Fruit fly (Drosophila melanogaster) whole organism, embryonic: ENCODE results near the gene Pka-C2.

ENCODE experiments used
- Bdp1 ChIP-seq: fragments of 200-800 bp; sonication (Bioruptor generic); optimal IDR thresholded peaks from 3 replicates; lab custom pipeline; 2016; ENCODE audit warnings: missing biosample characterization, missing genetic modification characterization
- CG11085 ChIP-seq: fragments of 200-800 bp; sonication (Bioruptor generic); IDR thresholded peaks from 2 replicates; pipeline ENCODE4 v1.3.6; 2022; ENCODE audit warnings: missing biosample characterization, missing genetic modification characterization
- CG11398 ChIP-seq: fragments of 200-800 bp; sonication (Bioruptor generic); optimal IDR thresholded peaks from 2 replicates; lab custom pipeline; 2016; ENCODE audit warnings: missing biosample characterization, missing genetic modification characterization
- CG12155 ChIP-seq: fragments of 200-800 bp; sonication (Bioruptor generic); optimal IDR thresholded peaks from 3 replicates; lab custom pipeline; 2016; ENCODE audit warnings: missing biosample characterization, missing genetic modification characterization
- CG15514 ChIP-seq: fragments of 200-800 bp; sonication (Bioruptor generic); optimal IDR thresholded peaks from 3 replicates; lab custom pipeline; 2017; ENCODE audit warnings: missing biosample characterization, missing genetic modification characterization, mild to moderate bottlenecking, moderate library complexity, missing genetic modification reagents
- CG16779 ChIP-seq: fragments of 200-800 bp; sonication (Bioruptor generic); IDR thresholded peaks from 2 replicates; pipeline ENCODE4 v1.3.6; 2022; ENCODE audit warnings: missing biosample characterization, missing genetic modification characterization
- CG16815 ChIP-seq: fragments of 200-800 bp; sonication (Bioruptor generic); optimal IDR thresholded peaks from 3 replicates; lab custom pipeline; 2017; ENCODE audit warnings: missing biosample characterization, mild to moderate bottlenecking, missing genetic modification characterization
- CG17359 ChIP-seq: fragments of 200-800 bp; sonication (Bioruptor generic); optimal IDR thresholded peaks from 3 replicates; lab custom pipeline; 2018; ENCODE audit warnings: missing biosample characterization, mild to moderate bottlenecking, missing genetic modification characterization, moderate library complexity
- CG17361 ChIP-seq: fragments of 200-800 bp; sonication (Bioruptor generic); IDR thresholded peaks from 3 replicates; pipeline ENCODE4 v1.3.6; 2022; ENCODE audit warnings: missing biosample characterization, missing genetic modification characterization
- CG17385 ChIP-seq: fragments of 200-800 bp; sonication (Bioruptor generic); optimal IDR thresholded peaks from 3 replicates; lab custom pipeline; 2018; ENCODE audit warnings: missing biosample characterization, mild to moderate bottlenecking, missing genetic modification characterization
- CG17829 ChIP-seq: fragments of 200-800 bp; optimal IDR thresholded peaks from 2 replicates; lab custom pipeline; 2019; ENCODE audit warnings: missing biosample characterization, mild to moderate bottlenecking, missing genetic modification characterization, moderate library complexity
- CG18262 ChIP-seq: fragments of 200-800 bp; optimal IDR thresholded peaks from 3 replicates; lab custom pipeline; 2019; ENCODE audit warnings: missing biosample characterization, mild to moderate bottlenecking, missing genetic modification characterization, moderate library complexity
- CG18619 ChIP-seq: fragments of 200-800 bp; sonication (Bioruptor generic); optimal IDR thresholded peaks from 3 replicates; lab custom pipeline; 2017; ENCODE audit warnings: missing biosample characterization, mild to moderate bottlenecking, missing genetic modification characterization
- CG2129 ChIP-seq: fragments of 200-800 bp; sonication (Bioruptor generic); IDR thresholded peaks from 2 replicates; pipeline ENCODE4 v1.3.6; 2022; ENCODE audit warnings: missing biosample characterization, missing genetic modification characterization; ENCODE audit not compliant: partially characterized antibody
- CG2889 ChIP-seq: fragments of 200-800 bp; sonication (Bioruptor generic); IDR thresholded peaks from 3 replicates; pipeline ENCODE4 v1.3.6; 2022; ENCODE audit warnings: missing biosample characterization, missing genetic modification characterization
- CG32532 ChIP-seq: fragments of 200-800 bp; sonication (Bioruptor generic); IDR thresholded peaks from 2 replicates; pipeline ENCODE4 v1.3.6; 2022; ENCODE audit warnings: missing biosample characterization, missing genetic modification characterization
- CG3838 ChIP-seq: fragments of 200-800 bp; sonication (Bioruptor generic); optimal IDR thresholded peaks from 3 replicates; lab custom pipeline; 2016; ENCODE audit warnings: missing biosample characterization, missing genetic modification characterization
- CG42726 ChIP-seq: fragments of 200-800 bp; sonication (Bioruptor generic); IDR thresholded peaks from 2 replicates; pipeline ENCODE4 v1.3.6; 2022; ENCODE audit warnings: missing biosample characterization, missing genetic modification characterization; ENCODE audit not compliant: partially characterized antibody
- CG4328 ChIP-seq: fragments of 200-800 bp; sonication (Bioruptor generic); optimal IDR thresholded peaks from 3 replicates; lab custom pipeline; 2017; ENCODE audit warnings: missing biosample characterization, missing genetic modification reagents, missing genetic modification characterization
- CG4820 ChIP-seq: fragments of 200-800 bp; sonication (Bioruptor generic); optimal IDR thresholded peaks from 3 replicates; lab custom pipeline; 2016; ENCODE audit warnings: missing biosample characterization, missing genetic modification characterization
- CG6813 ChIP-seq: fragments of 200-800 bp; sonication (Bioruptor generic); optimal IDR thresholded peaks from 2 replicates; lab custom pipeline; 2017; ENCODE audit warnings: missing biosample characterization, missing genetic modification characterization, mild to moderate bottlenecking, moderate library complexity, missing genetic modification reagents
- CG8359 ChIP-seq: fragments of 200-800 bp; sonication (Bioruptor generic); optimal IDR thresholded peaks from 2 replicates; lab custom pipeline; 2017; ENCODE audit warnings: missing biosample characterization, mild to moderate bottlenecking, missing genetic modification characterization, borderline replicate concordance
- CkIIα-i1 ChIP-seq: fragments of 200-800 bp; sonication (Bioruptor generic); IDR thresholded peaks from 2 replicates; pipeline ENCODE4 v1.3.6; 2022; ENCODE audit warnings: missing biosample characterization, missing genetic modification characterization
- CrebB ChIP-seq: fragments of 200-800 bp; sonication (Bioruptor generic); optimal IDR thresholded peaks from 3 replicates; lab custom pipeline; 2018; ENCODE audit warnings: missing biosample characterization, mild to moderate bottlenecking, missing genetic modification characterization
- D19B ChIP-seq: fragments of 200-800 bp; sonication (Bioruptor generic); optimal IDR thresholded peaks from 2 replicates; lab custom pipeline; 2017; ENCODE audit warnings: missing biosample characterization, mild to moderate bottlenecking, missing genetic modification characterization
- ERR ChIP-seq: fragments of 200-800 bp; sonication (Bioruptor generic); optimal IDR thresholded peaks from 2 replicates; lab custom pipeline; 2016; ENCODE audit warnings: missing biosample characterization, missing genetic modification characterization
- Fer1 ChIP-seq: fragments of 200-800 bp; sonication (Bioruptor generic); optimal IDR thresholded peaks from 2 replicates; lab custom pipeline; 2017; ENCODE audit warnings: missing biosample characterization, mild to moderate bottlenecking, missing genetic modification characterization
- Hey ChIP-seq: fragments of 200-800 bp; sonication (Bioruptor generic); optimal IDR thresholded peaks from 3 replicates; lab custom pipeline; 2018; ENCODE audit warnings: missing biosample characterization, mild to moderate bottlenecking, missing genetic modification characterization
- Jarid2 ChIP-seq: fragments of 200-800 bp; sonication (Bioruptor generic); optimal IDR thresholded peaks from 3 replicates; lab custom pipeline; 2017; ENCODE audit warnings: mild to moderate bottlenecking, missing biosample characterization, missing genetic modification reagents, missing genetic modification characterization
- Pdp1 ChIP-seq, 2 experiments: fragments of 200-800 bp; sonication (Bioruptor generic); optimal IDR thresholded peaks; 3 replicates each; lab custom pipeline; 2016; ENCODE audit warnings: missing biosample characterization in 2 of 2, missing genetic modification characterization in 2 of 2, mild to moderate bottlenecking in 1 of 2, moderate library complexity in 1 of 2
- Sry-β ChIP-seq: fragments of 200-800 bp; sonication (Bioruptor generic); optimal IDR thresholded peaks from 2 replicates; lab custom pipeline; 2018; ENCODE audit warnings: missing biosample characterization, mild to moderate bottlenecking, missing genetic modification characterization, moderate library complexity
- ab ChIP-seq: fragments of 200-800 bp; sonication (Bioruptor generic); optimal IDR thresholded peaks from 2 replicates; lab custom pipeline; 2016; ENCODE audit warnings: missing biosample characterization, missing genetic modification characterization
- abd-A ChIP-seq: fragments of 200-800 bp; sonication (Bioruptor generic); optimal IDR thresholded peaks from 3 replicates; lab custom pipeline; 2019; ENCODE audit warnings: missing biosample characterization, mild to moderate bottlenecking, missing genetic modification characterization, moderate library complexity
- al ChIP-seq: fragments of 200-800 bp; sonication (Bioruptor generic); IDR thresholded peaks from 2 replicates; pipeline ENCODE4 v1.3.6; 2022; ENCODE audit warnings: missing biosample characterization, missing genetic modification characterization
- amos ChIP-seq: fragments of 200-800 bp; sonication (Bioruptor generic); IDR thresholded peaks from 2 replicates; pipeline ENCODE4 v1.3.6; 2022; ENCODE audit warnings: missing biosample characterization, missing genetic modification characterization; ENCODE audit not compliant: partially characterized antibody
- ase ChIP-seq: fragments of 200-800 bp; sonication (Bioruptor generic); IDR thresholded peaks from 3 replicates; pipeline ENCODE4 v1.3.6; 2022; ENCODE audit warnings: missing biosample characterization, missing genetic modification characterization
- corto ChIP-seq: fragments of 200-800 bp; sonication (Bioruptor generic); optimal IDR thresholded peaks from 2 replicates; lab custom pipeline; 2016; ENCODE audit warnings: missing biosample characterization, mild to moderate bottlenecking, missing genetic modification characterization, moderate library complexity
- dmrt99B ChIP-seq: fragments of 200-800 bp; sonication (Bioruptor generic); optimal IDR thresholded peaks from 2 replicates; lab custom pipeline; 2018; ENCODE audit warnings: missing biosample characterization, mild to moderate bottlenecking, missing genetic modification characterization, moderate library complexity
- fd102C ChIP-seq: fragments of 200-800 bp; sonication (Bioruptor generic); optimal IDR thresholded peaks from 2 replicates; lab custom pipeline; 2018; ENCODE audit warnings: missing biosample characterization, mild to moderate bottlenecking, missing genetic modification characterization, moderate library complexity
- inv ChIP-seq: fragments of 200-800 bp; sonication (Bioruptor generic); IDR thresholded peaks from 2 replicates; pipeline ENCODE4 v1.3.6; 2022; ENCODE audit warnings: missing biosample characterization, missing genetic modification characterization; ENCODE audit not compliant: partially characterized antibody
- otp ChIP-seq: fragments of 200-800 bp; sonication (Bioruptor generic); IDR thresholded peaks from 3 replicates; pipeline ENCODE4, ENCODE4 v1.3.6; 2022; ENCODE audit warnings: missing biosample characterization, missing genetic modification characterization
- pita ChIP-seq: fragments of 200-800 bp; sonication (Bioruptor generic); optimal IDR thresholded peaks from 2 replicates; lab custom pipeline; 2017; ENCODE audit warnings: missing biosample characterization, mild to moderate bottlenecking, missing genetic modification characterization
- prd ChIP-seq, 3 experiments: fragments of >200 bp in 2 of 3; fragments of 200-800 bp in 1 of 3; sonication (Bioruptor generic) in 1 of 3; optimal IDR thresholded peaks in 2 of 3; IDR thresholded peaks in 1 of 3; 2 replicates in 2 of 3; 3 replicates in 1 of 3; pipeline versions ENCODE4 v1.3.6 to Lab custom; 2017 to 2022; ENCODE audit warnings: missing biosample characterization in 1 of 3, missing genetic modification characterization in 1 of 3
- pum ChIP-seq: fragments of 200-800 bp; sonication (Bioruptor generic); optimal IDR thresholded peaks from 2 replicates; lab custom pipeline; 2016; ENCODE audit warnings: missing biosample characterization, missing genetic modification characterization
- pzg ChIP-seq: fragments of 200-800 bp; sonication (Bioruptor generic); optimal IDR thresholded peaks from 3 replicates; lab custom pipeline; 2018; ENCODE audit warnings: missing biosample characterization, mild to moderate bottlenecking, missing genetic modification characterization, moderate library complexity
- run ChIP-seq: fragments of 200-800 bp; sonication (Bioruptor generic); optimal IDR thresholded peaks from 3 replicates; lab custom pipeline; 2018; ENCODE audit warnings: missing biosample characterization, mild to moderate bottlenecking, missing genetic modification characterization
- sna ChIP-seq: fragments of 200-800 bp; sonication (Bioruptor generic); IDR thresholded peaks from 2 replicates; pipeline ENCODE4 v1.3.6; 2022; ENCODE audit warnings: missing biosample characterization, missing genetic modification characterization; ENCODE audit not compliant: partially characterized antibody
- sug ChIP-seq: fragments of 200-800 bp; optimal IDR thresholded peaks from 2 replicates; lab custom pipeline; 2019; ENCODE audit warnings: missing biosample characterization, mild to moderate bottlenecking, missing genetic modification characterization, moderate library complexity
- usp ChIP-seq: fragments of >200 bp; optimal IDR thresholded peaks from 2 replicates; lab custom pipeline; 2017; ENCODE audit warnings: missing biosample characterization, missing genetic modification characterization
- zf30C ChIP-seq: fragments of 200-800 bp; sonication (Bioruptor generic); optimal IDR thresholded peaks from 3 replicates; lab custom pipeline; 2018; ENCODE audit warnings: missing biosample characterization, mild to moderate bottlenecking, missing genetic modification characterization

The Pka-C2 gene

DNA sequence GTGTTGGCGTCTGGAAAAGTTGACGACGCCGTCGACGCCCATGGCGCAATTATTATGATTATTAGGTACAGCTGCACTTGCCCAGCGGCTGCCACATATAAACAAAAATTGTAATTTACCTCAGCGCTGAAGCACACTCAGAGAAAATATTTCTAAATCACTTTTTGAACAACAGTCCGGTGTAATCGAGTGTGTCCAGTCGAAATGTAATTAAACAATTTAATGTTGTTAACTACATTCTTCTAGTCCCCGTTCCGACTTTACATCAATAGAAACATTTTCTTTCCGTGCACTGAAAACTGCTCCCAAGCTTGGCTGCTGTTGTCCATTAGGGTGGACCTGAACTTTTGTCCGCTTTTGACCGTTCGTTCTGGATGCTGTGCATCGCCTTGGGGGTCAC is 32.1 kb upstream of the Pka-C2 start (continued):
- TF ChIP-seq Hey (tag; lab: Kevin White, UChicago) (no peak), CG42726 (GFP tag; lab: Robert Waterston, UW) (no peak), ase (GFP tag; lab: Robert Waterston, UW) (no peak), otp (GFP tag; lab: Robert Waterston, UW) (no peak), CG8359 (GFP tag; lab: Kevin White, UChicago) (no peak), ab (GFP tag; lab: Kevin White, UChicago) (no peak), CG4820 (GFP tag; lab: Kevin White, UChicago) (no peak), Pdp1 (GFP tag; optimal IDR thresholded peaks at IDR 0.05; lab: Kevin White, UChicago) (peak in 1 of 2 experiments; percentile 24), CG18619 (GFP tag; lab: Kevin White, UChicago) (no peak), Fer1 (GFP tag; lab: Kevin White, UChicago) (no peak), Sry-β (GFP tag; lab: Kevin White, UChicago) (no peak), CG17829 (tag; lab: Kevin White, UChicago) (no peak), CG2889 (GFP tag; lab: Robert Waterston, UW) (no peak), dmrt99B (tag; lab: Kevin White, UChicago) (peak; percentile 38), CG3838 (GFP tag; lab: Kevin White, UChicago) (no peak), CG18262 (no peak), sug (tag; lab: Kevin White, UChicago) (no peak), prd (optimal IDR thresholded peaks at IDR 0.05; lab: Kevin White, UChicago) (no peak), prd (GFP tag; IDR thresholded peaks at IDR 0.05; lab: Robert Waterston, UW) (peak; percentile 59; the same call in 2 of the 3 replicates), Bdp1 (GFP tag; lab: Kevin White, UChicago) (no peak), usp (GFP tag; lab: Kevin White, UChicago) (no peak), sna (GFP tag; lab: Robert Waterston, UW) (no peak), run (tag; lab: Kevin White, UChicago) (no peak), pzg (GFP tag; lab: Kevin White, UChicago) (no peak), Jarid2 (no peak), CG17359 (tag; lab: Kevin White, UChicago) (peak; percentile 7), corto (no peak), al (GFP tag; lab: Robert Waterston, UW) (no peak), CG11085 (GFP tag; lab: Robert Waterston, UW) (no peak), abd-A (tag; lab: Kevin White, UChicago) (no peak), D19B (no peak), CG32532 (no peak), CG12155 (GFP tag; lab: Kevin White, UChicago) (no peak), pum (GFP tag; lab: Kevin White, UChicago) (peak; percentile 13), CG17385 (GFP tag; lab: Kevin White, UChicago) (no peak), CrebB (tag; lab: Kevin White, UChicago) (no peak), CG6813 (no peak), pita (GFP tag; lab: Kevin White, UChicago) (no peak), CG15514 (GFP tag; lab: Kevin White, UChicago) (peak; percentile 3), CG4328 (GFP tag; lab: Kevin White, UChicago) (no peak), amos (no peak), fd102C (GFP tag; lab: Kevin White, UChicago) (no peak), CG17361 (GFP tag; lab: Robert Waterston, UW) (0 out of 3 replicates have a peak, but pooled peaks have one; percentile 32), CG2129 (GFP tag; lab: Robert Waterston, UW) (no peak), zf30C (GFP tag; lab: Kevin White, UChicago) (no peak), CkIIα-i1 (GFP tag; lab: Robert Waterston, UW) (no peak), ERR (GFP tag; lab: Kevin White, UChicago) (no peak), CG16815 (GFP tag; lab: Kevin White, UChicago) (no peak), CG16779 (GFP tag; lab: Robert Waterston, UW) (no peak), inv (no peak), CG11398 (GFP tag; lab: Kevin White, UChicago) (no peak)
